Fruit fly (Drosophila melanogaster): ENCODE results near the gene Gdap1.

Gdap1 gene

DNA sequence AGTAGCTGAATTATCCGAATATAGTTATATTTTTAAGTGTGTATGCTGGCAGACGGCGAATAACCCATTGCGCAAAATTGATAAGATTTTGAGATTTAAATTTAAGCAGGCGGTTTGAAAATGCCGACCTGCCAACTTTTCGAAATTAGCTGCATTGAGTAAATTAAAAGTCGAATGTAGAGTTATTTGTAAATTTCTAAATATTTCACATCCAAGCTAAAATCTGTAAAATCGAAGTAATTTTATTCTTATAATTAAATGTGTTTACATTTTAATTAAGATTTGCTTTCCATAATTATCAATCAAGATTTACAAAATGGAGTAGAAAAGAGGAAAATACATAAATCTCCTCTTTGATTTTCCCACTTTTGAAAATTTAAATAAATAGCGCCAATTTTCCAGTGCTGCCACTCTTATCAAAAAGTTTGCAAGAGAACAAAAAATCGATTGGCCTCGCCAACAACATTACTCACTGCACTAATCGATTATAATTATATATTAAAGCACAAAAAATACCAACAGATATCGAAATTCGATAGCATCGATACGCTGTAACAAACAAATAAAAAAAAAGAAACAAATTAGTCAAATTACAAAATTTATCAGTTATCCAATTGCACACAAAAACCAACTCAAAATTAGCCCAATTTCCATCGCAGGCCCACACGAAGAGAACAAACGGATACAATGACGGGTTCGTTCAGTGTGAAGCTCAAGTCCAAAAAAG, 7.9 kb upstream of the Gdap1 start, which contains the start of gene Yod1 (continued):
- TF ChIP-seq grn (GFP tag; optimal IDR thresholded peaks at IDR 0.05) = no peak
- TF ChIP-seq nmo (GFP tag; optimal IDR thresholded peaks at IDR 0.05) = peak; percentile 28
- TF ChIP-seq H15 (GFP tag; IDR thresholded peaks at IDR 0.05) = no peak
- TF ChIP-seq Blimp-1 (GFP tag; optimal IDR thresholded peaks at IDR 0.05) = no peak
- TF ChIP-seq usp (GFP tag; optimal IDR thresholded peaks at IDR 0.05) = no peak
- no peak for TF ChIP-seq dm (GFP tag; optimal IDR thresholded peaks at IDR 0.05)
- peak; percentile 86 for TF ChIP-seq Myb (GFP tag; optimal IDR thresholded peaks at IDR 0.05)
- peak in 1 of 3 experiments; percentile 12 for TF ChIP-seq Stat92E (GFP tag; optimal IDR thresholded peaks at IDR 0.05)
- TF ChIP-seq slbo (GFP tag; IDR thresholded peaks at IDR 0.05) = no peak
- no peak for TF ChIP-seq gro (GFP tag; optimal IDR thresholded peaks at IDR 0.05)
- TF ChIP-seq Sin3A (optimal IDR thresholded peaks at IDR 0.05) = no peak
- no peak for TF ChIP-seq prd (optimal IDR thresholded peaks at IDR 0.05)
- TF ChIP-seq prd (GFP tag; IDR thresholded peaks at IDR 0.05) = no peak
- no peak for TF ChIP-seq al (GFP tag; IDR thresholded peaks at IDR 0.05)
- no peak for TF ChIP-seq Hey (tag; optimal IDR thresholded peaks at IDR 0.05)
- TF ChIP-seq CG8388 (GFP tag; optimal IDR thresholded peaks at IDR 0.05) = no peak
- TF ChIP-seq CG7786 (GFP tag; optimal IDR thresholded peaks at IDR 0.05) = no peak
- no peak for TF ChIP-seq CG10565 (GFP tag; optimal IDR thresholded peaks at IDR 0.05)
- peak; percentile 32; the same call in 1 of the 3 replicates for TF ChIP-seq CG17361 (GFP tag; IDR thresholded peaks at IDR 0.05)
- TF ChIP-seq CG6813 (GFP tag; optimal IDR thresholded peaks at IDR 0.05) = no peak
- no peak for TF ChIP-seq caup (GFP tag; optimal IDR thresholded peaks at IDR 0.05; ENCODE audit: severe bottlenecking)
- peak; percentile 98 for TF ChIP-seq E2f2 (GFP tag; IDR thresholded peaks at IDR 0.05)
- peak; percentile 1 for TF ChIP-seq zen (tag; optimal IDR thresholded peaks at IDR 0.05)
- TF ChIP-seq shn (GFP tag; optimal IDR thresholded peaks at IDR 0.05) = no peak
- TF ChIP-seq D19B (GFP tag; optimal IDR thresholded peaks at IDR 0.05) = no peak
- no peak for TF ChIP-seq mam (GFP tag; optimal IDR thresholded peaks at IDR 0.05)
- no peak for TF ChIP-seq jing (GFP tag; optimal IDR thresholded peaks at IDR 0.05)
- no peak for TF ChIP-seq CG3995 (GFP tag; optimal IDR thresholded peaks at IDR 0.05)
- TF ChIP-seq insv (GFP tag; optimal IDR thresholded peaks at IDR 0.05) = no peak
- TF ChIP-seq Mes4 (GFP tag; optimal IDR thresholded peaks at IDR 0.05) = no peak
- TF ChIP-seq CG15269 (tag; optimal IDR thresholded peaks at IDR 0.05) = no peak
- no peak for TF ChIP-seq ssp (GFP tag; IDR thresholded peaks at IDR 0.05)
- no peak for TF ChIP-seq Gsc (GFP tag; IDR thresholded peaks at IDR 0.05)
- TF ChIP-seq tll (GFP tag; optimal IDR thresholded peaks at IDR 0.05) = no peak
- TF ChIP-seq inv (GFP tag; IDR thresholded peaks at IDR 0.05; ENCODE audit: partially characterized antibody) = peak; percentile 35
- peak; percentile 16 for TF ChIP-seq exex (tag; optimal IDR thresholded peaks at IDR 0.05)
- TF ChIP-seq CG7963 (GFP tag; IDR thresholded peaks at IDR 0.05; ENCODE audit: partially characterized antibody) = peak; percentile 73
- no peak for TF ChIP-seq CG1832 (GFP tag; optimal IDR thresholded peaks at IDR 0.05)
- peak; percentile 91 for TF ChIP-seq HLH4C (GFP tag; IDR thresholded peaks at IDR 0.05; ENCODE audit: partially characterized antibody)
- no peak for TF ChIP-seq bigmax (GFP tag; optimal IDR thresholded peaks at IDR 0.05)
- TF ChIP-seq CG8944 (GFP tag; optimal IDR thresholded peaks at IDR 0.05) = no peak
- peak; percentile 76 for TF ChIP-seq ato (GFP tag; IDR thresholded peaks at IDR 0.05; ENCODE audit: partially characterized antibody)
- TF ChIP-seq CG10462 (GFP tag; optimal IDR thresholded peaks at IDR 0.05) = no peak
- TF ChIP-seq CG13624 (GFP tag; optimal IDR thresholded peaks at IDR 0.05) = no peak
- TF ChIP-seq gfzf (GFP tag; optimal IDR thresholded peaks at IDR 0.05) = peak; percentile 32
- TF ChIP-seq dmrt99B (tag; optimal IDR thresholded peaks at IDR 0.05) = no peak
- TF ChIP-seq mld (GFP tag; IDR thresholded peaks at IDR 0.05; ENCODE audit: partially characterized antibody) = peak; percentile 50; the same call in 2 of the 3 replicates
- TF ChIP-seq CG6765 (GFP tag; optimal IDR thresholded peaks at IDR 0.05) = no peak
- TF ChIP-seq klu (GFP tag; IDR thresholded peaks at IDR 0.05) = no peak

Data from whole organism, embryonic.